Worm (Caenorhabditis elegans) whole organism, mixed stage, embryonic: ENCODE measurements around the gene C53A5.16.

ENCODE experiments used
- cnd-1 ChIP-seq: fragments of 200-800 bp; sonication (Bioruptor generic); optimal IDR thresholded peaks from 2 replicates; lab custom pipeline; 2018; ENCODE audit warnings: mild to moderate bottlenecking, missing genetic modification characterization, missing compliant biosample characterization
- elt-1 ChIP-seq: sonication (generic microtip); optimal IDR thresholded peaks from 2 replicates; lab custom pipeline; 2017; ENCODE audit warnings: missing genetic modification characterization, mild to moderate bottlenecking, missing compliant biosample characterization, antibody characterized with exemption, moderate library complexity, borderline replicate concordance; ENCODE audit not compliant: insufficient read depth
- nhr-12 ChIP-seq: fragments of 150-350 bp; optimal IDR thresholded peaks from 2 replicates; lab custom pipeline; 2014; ENCODE audit warnings: missing biosample characterization, missing genetic modification characterization
- pha-4 ChIP-seq: fragments of 150-350 bp; optimal IDR thresholded peaks from 2 replicates; lab custom pipeline; 2018; ENCODE audit warnings: missing biosample characterization, missing genetic modification reagents, missing genetic modification characterization
- unc-62 ChIP-seq: fragments of 150-350 bp; optimal IDR thresholded peaks from 2 replicates; lab custom pipeline; 2014; ENCODE audit warnings: missing biosample characterization, missing genetic modification reagents, missing genetic modification characterization

DNA sequence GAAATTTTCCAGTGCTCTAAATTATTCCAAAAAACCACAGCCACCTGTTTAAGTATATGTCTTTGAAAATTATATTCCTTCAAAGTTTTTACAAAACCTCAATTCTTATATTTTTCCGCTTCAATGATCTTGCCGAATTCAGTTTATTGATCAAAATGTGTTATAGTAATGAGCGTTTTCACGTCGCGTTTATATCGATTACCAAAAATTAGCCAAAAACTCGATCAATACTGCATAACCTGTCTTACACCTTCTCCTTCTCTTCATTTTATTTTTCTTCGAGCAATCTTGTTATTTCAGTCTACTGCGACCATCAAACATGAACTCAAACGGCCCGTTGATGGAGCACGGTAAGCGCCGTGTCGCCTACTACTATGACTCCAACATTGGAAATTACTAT is 2.7 kb upstream of the C53A5.16 start, which contains the start of gene hda-1:
- no peak for TF ChIP-seq pha-4
- TF ChIP-seq nhr-12 (tag; lab: Kevin White, UChicago), result no peak
- TF ChIP-seq cnd-1 (tag; lab: Kevin White, UChicago), result no peak
- TF ChIP-seq elt-1, result no peak
- no peak for TF ChIP-seq unc-62 (GFP tag; lab: Kevin White, UChicago)
